Worm (Caenorhabditis elegans): ENCODE results near the gene sucg-1.

sucg-1 gene

ce11 chrIV:7728402-7728963 lies at the start of gene sucg-1:
Gene sucg-1 (plus strand): TSS chrIV:7728913.
- TF ChIP-seq elt-1 (tag; optimal IDR thresholded peaks at IDR 0.05) (no peak), lin-15B (tag; optimal IDR thresholded peaks at IDR 0.05) (peak; percentile 14)

ce11 chrIV:7679120-7679519 lies 49.6 kb upstream of the sucg-1 start:
- TF ChIP-seq pha-4 (tag; optimal IDR thresholded peaks at IDR 0.05) (peak; percentile 69), ama-1 (optimal IDR thresholded peaks at IDR 0.05) (no peak), hmg-11 (tag; optimal IDR thresholded peaks at IDR 0.05) (no peak), nhr-12 (tag; optimal IDR thresholded peaks at IDR 0.05) (no peak), nfya-1 (tag; optimal IDR thresholded peaks at IDR 0.05; ENCODE audit: insufficient read depth) (no peak), fkh-10 (GFP tag; optimal IDR thresholded peaks at IDR 0.05) (no peak), elt-1 (tag; optimal IDR thresholded peaks at IDR 0.05) (no peak), R02D3.7 (tag; optimal IDR thresholded peaks at IDR 0.05) (no peak), egl-27 (tag; optimal IDR thresholded peaks at IDR 0.05) (no peak), fos-1 (tag; optimal IDR thresholded peaks at IDR 0.05) (no peak), nhr-77 (tag; optimal IDR thresholded peaks at IDR 0.05) (no peak), jun-1 (tag; optimal IDR thresholded peaks at IDR 0.05) (peak; percentile 43), nhr-43 (tag; optimal IDR thresholded peaks at IDR 0.05; ENCODE audit: poor library complexity, severe bottlenecking) (no peak), elt-3 (tag; optimal IDR thresholded peaks at IDR 0.05) (no peak), egl-5 (tag; optimal IDR thresholded peaks at IDR 0.05) (no peak), ceh-16 (tag; optimal IDR thresholded peaks at IDR 0.05) (no peak), elt-2 (tag; optimal IDR thresholded peaks at IDR 0.05) (peak; percentile 83), pqm-1 (tag; optimal IDR thresholded peaks at IDR 0.05) (peak; percentile 62), tbx-2 (tag; optimal IDR thresholded peaks at IDR 0.05) (no peak)

ce11 chrIV:7689326-7689725 lies 39.4 kb upstream of the sucg-1 start:
- TF ChIP-seq ama-1 (optimal IDR thresholded peaks at IDR 0.05) (no peak), nhr-23 (tag; optimal IDR thresholded peaks at IDR 0.05) (no peak), egl-5 (tag; optimal IDR thresholded peaks at IDR 0.05) (no peak), nhr-43 (tag; optimal IDR thresholded peaks at IDR 0.05; ENCODE audit: poor library complexity, severe bottlenecking) (no peak), ztf-11 (tag; optimal IDR thresholded peaks at IDR 0.05) (no peak), R02D3.7 (tag; optimal IDR thresholded peaks at IDR 0.05) (no peak), mdl-1 (tag; optimal IDR thresholded peaks at IDR 0.05) (no peak), ceh-9 (tag; optimal IDR thresholded peaks at IDR 0.05) (no peak), skn-1 (tag; optimal IDR thresholded peaks at IDR 0.05) (no peak), nhr-28 (tag; optimal IDR thresholded peaks at IDR 0.05) (no peak), fkh-2 (tag; optimal IDR thresholded peaks at IDR 0.05) (no peak), unc-62 (GFP tag; optimal IDR thresholded peaks at IDR 0.05) (no peak), sea-2 (GFP tag; optimal IDR thresholded peaks at IDR 0.05) (no peak), pqm-1 (tag; optimal IDR thresholded peaks at IDR 0.05) (peak; percentile 23), elt-2 (tag; optimal IDR thresholded peaks at IDR 0.05) (peak; percentile 85)

ce11 chrIV:7692451-7692850 lies 36.3 kb upstream of the sucg-1 start:
- TF ChIP-seq ceh-16 (tag; optimal IDR thresholded peaks at IDR 0.05), result no peak
- TF ChIP-seq ama-1 (optimal IDR thresholded peaks at IDR 0.05), result no peak
- no peak for TF ChIP-seq tbx-2 (tag; optimal IDR thresholded peaks at IDR 0.05)

- no peak for TF ChIP-seq mml-1 (tag; optimal IDR thresholded peaks at IDR 0.05)
- TF ChIP-seq nhr-12 (tag; optimal IDR thresholded peaks at IDR 0.05), result no peak
- TF ChIP-seq nhr-11 (tag; optimal IDR thresholded peaks at IDR 0.05), result no peak
- TF ChIP-seq ztf-4 (tag; optimal IDR thresholded peaks at IDR 0.05), result no peak
- TF ChIP-seq tbx-2 (tag; optimal IDR thresholded peaks at IDR 0.05), result no peak
- no peak for TF ChIP-seq nhr-67 (tag; optimal IDR thresholded peaks at IDR 0.05)
- TF ChIP-seq lin-39 (tag; optimal IDR thresholded peaks at IDR 0.05), result no peak
- no peak for TF ChIP-seq nhr-77 (tag; optimal IDR thresholded peaks at IDR 0.05)
Observed at ce11 chrIV:7698320-7698719, 30.4 kb upstream of the sucg-1 start, which contains the start of gene flp-13. Gene flp-13 (minus strand): TSS chrIV:7698420.

Measured in whole organism, L3 larva.